Fruit fly (Drosophila melanogaster): ENCODE measurements around the gene CG9500.

Gene CG9500

DNA sequence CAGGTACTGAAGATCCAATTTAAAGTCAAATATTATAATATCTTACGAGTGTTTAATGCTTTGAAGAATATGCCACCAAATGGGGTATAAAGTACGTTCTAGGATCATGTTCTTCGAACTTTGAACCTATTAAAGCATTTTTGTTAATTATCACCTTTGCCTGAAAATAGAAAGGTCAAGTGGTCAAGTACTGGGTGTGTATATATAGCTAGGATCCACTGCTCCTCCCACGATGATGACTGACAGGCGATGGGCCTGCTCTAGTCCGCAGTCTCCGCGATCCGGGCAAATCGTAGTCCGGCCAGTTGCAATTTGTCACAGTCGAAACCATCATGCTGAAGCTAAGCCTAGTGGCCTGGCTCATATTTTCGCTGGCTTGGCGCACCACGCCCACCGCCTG, 22.8 kb upstream of the CG9500 start, which contains the start of gene Nepl5:
Gene Nepl5, plus strand, starts transcription at position 301 of the 400 bp plus-strand sequence.
- TF ChIP-seq PHDP (tag; optimal IDR thresholded peaks at IDR 0.05) (no peak), Ets97D (GFP tag; optimal IDR thresholded peaks at IDR 0.05) (no peak), Ada2b (GFP tag; IDR thresholded peaks at IDR 0.05) (no peak), esg (GFP tag; conservative IDR thresholded peaks at IDR 0.05) (no peak), ttk (GFP tag; IDR thresholded peaks at IDR 0.05) (no peak), CHES-1-like (GFP tag; optimal IDR thresholded peaks at IDR 0.05) (no peak), CG8924 (tag; optimal IDR thresholded peaks at IDR 0.05) (no peak), Fer2 (tag; optimal IDR thresholded peaks at IDR 0.05) (no peak), CG11247 (GFP tag; IDR thresholded peaks at IDR 0.05) (no peak), CG34422 (GFP tag; IDR thresholded peaks at IDR 0.05) (no peak), repo (GFP tag; optimal IDR thresholded peaks at IDR 0.05) (no peak), cas (GFP tag; IDR thresholded peaks at IDR 0.05) (no peak), CG11723 (GFP tag; optimal IDR thresholded peaks at IDR 0.05) (no peak)

DNA sequence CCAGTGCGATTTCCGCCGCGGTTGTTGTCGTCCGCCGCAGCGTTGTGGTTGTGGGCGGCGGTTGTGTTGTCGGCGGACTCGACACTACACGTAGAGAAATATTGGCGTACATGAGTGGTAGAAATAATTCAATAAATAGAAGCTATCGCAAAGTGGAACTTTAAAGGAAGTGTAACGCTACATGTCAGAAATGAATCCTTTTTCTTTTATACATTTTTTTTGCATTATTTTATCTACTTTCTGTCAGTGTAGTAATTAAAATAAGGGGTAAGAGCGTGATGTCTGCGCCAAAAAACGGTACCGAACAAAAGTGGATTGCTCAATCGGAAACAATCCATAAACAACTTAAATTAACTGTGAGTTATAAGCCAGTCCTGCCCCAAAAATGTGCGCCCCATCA, 21.1 kb upstream of the CG9500 start:
- TF ChIP-seq slbo (GFP tag; IDR thresholded peaks at IDR 0.05) (peak; percentile 17; the same call in 1 of the 2 replicates), Tbp (GFP tag; optimal IDR thresholded peaks at IDR 0.05) (no peak), ttk (GFP tag; IDR thresholded peaks at IDR 0.05) (0 out of 2 replicates have a peak, but pooled peaks have one; percentile 29), CG4404 (GFP tag; IDR thresholded peaks at IDR 0.05) (no peak), Ets65A (GFP tag) (peak; percentile 4), CG10431 (GFP tag; optimal IDR thresholded peaks at IDR 0.05) (no peak), sens (GFP tag) (peak; percentile 62), cwo (GFP tag; optimal IDR thresholded peaks at IDR 0.05) (no peak), CG4730 (GFP tag; IDR thresholded peaks at IDR 0.05) (no peak), pfk (GFP tag; optimal IDR thresholded peaks at IDR 0.05) (no peak), CG17328 (GFP tag; IDR thresholded peaks at IDR 0.05) (peak; percentile 17; the same call in 1 of the 2 replicates), CG18599 (GFP tag; optimal IDR thresholded peaks at IDR 0.05) (peak; percentile 18), zen (tag; optimal IDR thresholded peaks at IDR 0.05) (peak; percentile 2), Mrtf (GFP tag; IDR thresholded peaks at IDR 0.05) (no peak), CG1832 (GFP tag; optimal IDR thresholded peaks at IDR 0.05) (no peak), bsh (GFP tag; optimal IDR thresholded peaks at IDR 0.05) (no peak), CG14441 (GFP tag; IDR thresholded peaks at IDR 0.05) (no peak), seq (GFP tag; IDR thresholded peaks at IDR 0.05) (no peak), prd (optimal IDR thresholded peaks at IDR 0.05) (no peak), prd (GFP tag; IDR thresholded peaks at IDR 0.05) (peak; percentile 50; the same call in 1 of the 3 replicates), ci (GFP tag; IDR thresholded peaks at IDR 0.05) (0 out of 3 replicates have a peak, but pooled peaks have one; percentile 27), sob (GFP tag; IDR thresholded peaks at IDR 0.05) (0 out of 2 replicates have a peak, but pooled peaks have one; percentile 24), lmd (GFP tag; IDR thresholded peaks at IDR 0.05) (peak; percentile 33; the same call in 1 of the 2 replicates), CG31365 (tag; optimal IDR thresholded peaks at IDR 0.05) (no peak), CG10366 (GFP tag; IDR thresholded peaks at IDR 0.05) (0 out of 2 replicates have a peak, but pooled peaks have one; percentile 17), lab (GFP tag; optimal IDR thresholded peaks at IDR 0.05) (peak; percentile 23)

DNA sequence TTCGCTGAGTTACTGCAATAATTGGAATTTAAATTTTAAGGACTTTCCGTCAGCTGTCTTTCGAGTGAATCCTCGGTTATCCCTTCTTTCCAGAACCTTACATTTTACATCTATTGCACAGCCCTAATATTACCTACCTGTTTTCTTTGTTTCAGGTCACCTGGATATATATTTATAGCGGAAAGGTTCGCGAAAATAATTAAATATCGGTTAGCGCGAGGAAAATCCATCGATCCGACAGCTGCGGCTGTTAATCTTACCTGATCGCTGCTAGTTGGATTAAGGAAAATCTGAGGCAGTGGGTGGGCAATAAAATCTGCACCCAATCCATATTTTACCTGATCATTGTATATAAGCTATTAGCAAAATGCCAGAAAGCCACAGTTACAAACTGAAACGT, 15.0 kb upstream of the CG9500 start:
- TF ChIP-seq aop (GFP tag; IDR thresholded peaks at IDR 0.05) (no peak), cad (GFP tag; optimal IDR thresholded peaks at IDR 0.05) (peak; percentile 49), CG17612 (GFP tag; IDR thresholded peaks at IDR 0.05) (no peak), Ptx1 (GFP tag; IDR thresholded peaks at IDR 0.05) (no peak), sd (tag; optimal IDR thresholded peaks at IDR 0.05) (no peak), tx (GFP tag; optimal IDR thresholded peaks at IDR 0.05) (no peak), bsh (GFP tag; optimal IDR thresholded peaks at IDR 0.05) (no peak), CG34376 (GFP tag; optimal IDR thresholded peaks at IDR 0.05) (no peak), CG7271 (tag; optimal IDR thresholded peaks at IDR 0.05) (peak; percentile 14), tll (GFP tag; optimal IDR thresholded peaks at IDR 0.05) (peak in 1 of 2 experiments; percentile 10), zen (tag; optimal IDR thresholded peaks at IDR 0.05) (peak; percentile 95), trh (GFP tag; optimal IDR thresholded peaks at IDR 0.05) (no peak), Xrp1 (GFP tag; IDR thresholded peaks at IDR 0.05) (no peak)

All from whole organism, embryonic.